Worm (Caenorhabditis elegans) whole organism, young adult: ENCODE measurements around the gene pak-2.

Experiments
- F22D6.2 ChIP-seq: sonication (generic microtip); optimal IDR thresholded peaks from 2 replicates; lab custom pipeline; 2016; ENCODE audit warnings: mild to moderate bottlenecking, missing genetic modification characterization, missing compliant biosample characterization
- ceh-91 ChIP-seq: fragments of 200-800 bp; sonication (Bioruptor generic); IDR thresholded peaks from 2 replicates; pipeline ENCODE4 v1.3.6; 2022; ENCODE audit warnings: missing genetic modification reagents, missing genetic modification characterization, missing compliant biosample characterization
- mxl-1 ChIP-seq: sonication (generic microtip); optimal IDR thresholded peaks from 2 replicates; lab custom pipeline; 2016; ENCODE audit warnings: missing genetic modification characterization, missing compliant biosample characterization
- pha-4 ChIP-seq: fragments of 150-350 bp; sonication (generic microtip); optimal IDR thresholded peaks from 2 replicates; lab custom pipeline; 2014; ENCODE audit warnings: missing biosample characterization, missing genetic modification reagents, missing genetic modification characterization
- repo-1 ChIP-seq: sonication (generic microtip); optimal IDR thresholded peaks from 2 replicates; lab custom pipeline; 2017; ENCODE audit warnings: mild to moderate bottlenecking, missing genetic modification characterization, missing compliant biosample characterization
- snpc-4 ChIP-seq, 5 experiments: fragments of 150-350 bp in 1 of 5; sonication (generic microtip) in 4 of 5; optimal IDR thresholded peaks; 2 replicates each; lab custom pipeline; 2014 to 2018; ENCODE audit warnings: missing genetic modification characterization in 5 of 5, missing biosample characterization in 3 of 5, antibody characterized with exemption in 2 of 5, mild to moderate bottlenecking in 2 of 5, missing compliant biosample characterization in 2 of 5, missing genotype in 2 of 5, moderate library complexity in 2 of 5, missing genetic modification reagents in 1 of 5
- unc-130 ChIP-seq: sonication (generic microtip); optimal IDR thresholded peaks from 2 replicates; lab custom pipeline; 2016; ENCODE audit warnings: missing genetic modification reagents, missing genetic modification characterization, missing compliant biosample characterization
- unc-62 ChIP-seq: fragments of 150-350 bp; optimal IDR thresholded peaks from 2 replicates; lab custom pipeline; 2014; ENCODE audit warnings: missing biosample characterization, missing genetic modification reagents, missing genetic modification characterization
- zim-3 ChIP-seq: sonication (generic microtip); optimal IDR thresholded peaks from 2 replicates; lab custom pipeline; 2017; ENCODE audit warnings: mild to moderate bottlenecking, missing genetic modification characterization, moderate library complexity, missing compliant biosample characterization
- ztf-26 ChIP-seq: sonication (generic microtip); optimal IDR thresholded peaks from 2 replicates; lab custom pipeline; 2017; ENCODE audit warnings: missing genetic modification characterization, missing compliant biosample characterization

DNA sequence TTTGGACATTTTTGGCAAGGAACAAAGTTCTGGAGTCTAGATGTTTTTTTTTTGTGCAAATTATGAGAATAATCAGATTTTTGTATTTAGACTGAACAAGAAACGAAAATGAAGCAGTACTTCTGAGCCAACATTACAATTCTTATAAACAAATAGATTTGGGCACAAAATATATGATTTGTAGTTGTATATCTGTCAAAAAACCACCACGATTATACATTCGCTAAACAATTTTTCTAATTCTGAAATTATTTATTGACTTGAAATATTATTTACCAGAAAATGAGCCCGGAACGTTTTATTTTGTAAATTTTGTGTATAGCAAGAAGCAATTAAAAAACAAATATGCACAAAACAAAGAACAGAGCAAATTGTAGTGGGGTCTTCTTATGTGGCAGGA, 32.2 kb upstream of the pak-2 start:
- TF ChIP-seq unc-62 (GFP tag; lab: Kevin White, UChicago), result no peak
- no peak for TF ChIP-seq mxl-1 (tag; lab: Kevin White, UChicago)
- no peak for TF ChIP-seq snpc-4 (GFP tag; optimal IDR thresholded peaks at IDR 0.05; lab: Kevin White, UChicago)
- TF ChIP-seq snpc-4 (tag; optimal IDR thresholded peaks at IDR 0.05; lab: Kevin White, UChicago), result no peak
- no peak for TF ChIP-seq zim-3 (tag; lab: Kevin White, UChicago)
- TF ChIP-seq ztf-26 (tag; lab: Kevin White, UChicago), result no peak
- no peak for TF ChIP-seq F22D6.2
- TF ChIP-seq unc-130, result no peak
- TF ChIP-seq repo-1 (tag; lab: Kevin White, UChicago), result no peak
- TF ChIP-seq pha-4 (tag; lab: Kevin White, UChicago), result no peak
- no peak for TF ChIP-seq ceh-91 (GFP tag; lab: Robert Waterston, UW)
